Fruit fly (Drosophila melanogaster): ENCODE data around the gene REPTOR-BP.
A peak's percentile ranks its signal among the peaks of the same experiment; 100 is the strongest.

REPTOR-BP gene

DNA sequence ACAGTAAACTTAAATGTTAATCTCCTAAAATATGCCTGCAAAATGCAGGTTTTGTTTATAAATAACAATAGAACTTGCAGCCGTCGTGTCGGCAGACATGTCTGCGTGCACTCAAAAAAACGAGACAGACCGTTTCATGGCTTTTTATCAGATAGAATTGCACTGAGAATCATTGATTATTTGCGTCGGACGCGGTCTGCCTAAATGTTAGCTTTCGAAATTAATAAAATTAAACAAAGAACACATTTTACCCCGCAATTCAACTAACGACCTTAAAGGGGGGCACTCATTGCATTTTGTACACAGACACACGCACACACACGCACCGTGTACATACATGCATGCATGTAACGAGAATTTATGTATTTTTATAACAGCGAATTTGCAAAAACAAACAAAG lies 12.9 kb downstream of the REPTOR-BP start (continued):
- no peak for TF ChIP-seq Atf-2 (GFP tag; optimal IDR thresholded peaks at IDR 0.05)
- TF ChIP-seq ato (GFP tag; IDR thresholded peaks at IDR 0.05; ENCODE audit: partially characterized antibody): no peak
- no peak for TF ChIP-seq CG13296 (GFP tag; optimal IDR thresholded peaks at IDR 0.05)
- TF ChIP-seq Hr78 (GFP tag; optimal IDR thresholded peaks at IDR 0.05): no peak
- no peak for TF ChIP-seq hb (GFP tag; IDR thresholded peaks at IDR 0.05; ENCODE audit: partially characterized antibody)
- no peak for TF ChIP-seq sens-2 (GFP tag; IDR thresholded peaks at IDR 0.05)
- TF ChIP-seq btn (GFP tag; optimal IDR thresholded peaks at IDR 0.05): peak; percentile 17
- no peak for TF ChIP-seq CG11695 (GFP tag; IDR thresholded peaks at IDR 0.05)
- TF ChIP-seq sens (GFP tag): peak; percentile 93
- TF ChIP-seq Dref (GFP tag; IDR thresholded peaks at IDR 0.05): no peak
- TF ChIP-seq CG4282 (GFP tag; optimal IDR thresholded peaks at IDR 0.05): no peak
- no peak for TF ChIP-seq CG1602 (GFP tag; optimal IDR thresholded peaks at IDR 0.05)
- TF ChIP-seq slou (GFP tag; optimal IDR thresholded peaks at IDR 0.05): no peak
- TF ChIP-seq CG16813 (GFP tag; IDR thresholded peaks at IDR 0.05; ENCODE audit: partially characterized antibody): no peak
- TF ChIP-seq Side (GFP tag; optimal IDR thresholded peaks at IDR 0.05): peak; percentile 39
- TF ChIP-seq knrl (GFP tag; IDR thresholded peaks at IDR 0.05; ENCODE audit: partially characterized antibody): no peak
- no peak for TF ChIP-seq schlank (tag; optimal IDR thresholded peaks at IDR 0.05)
- no peak for TF ChIP-seq gsb-n (tag; optimal IDR thresholded peaks at IDR 0.05)
- no peak; the same call in 3 of the 4 replicates for TF ChIP-seq chinmo (GFP tag; IDR thresholded peaks at IDR 0.05; ENCODE audit: partially characterized antibody)
- TF ChIP-seq cad (GFP tag; optimal IDR thresholded peaks at IDR 0.05): no peak
- TF ChIP-seq CG8359 (GFP tag; optimal IDR thresholded peaks at IDR 0.05; ENCODE audit: borderline replicate concordance): no peak
- TF ChIP-seq CG9932 (GFP tag; IDR thresholded peaks at IDR 0.05): no peak
- TF ChIP-seq al (GFP tag; IDR thresholded peaks at IDR 0.05): no peak
- TF ChIP-seq tup (GFP tag; optimal IDR thresholded peaks at IDR 0.05): no peak
- TF ChIP-seq CG3847 (GFP tag; IDR thresholded peaks at IDR 0.05): no peak
- TF ChIP-seq Sox100B (GFP tag; optimal IDR thresholded peaks at IDR 0.05): no peak
- TF ChIP-seq CG13424 (tag; optimal IDR thresholded peaks at IDR 0.05): no peak
- TF ChIP-seq CG10959 (GFP tag; IDR thresholded peaks at IDR 0.05): no peak
- no peak for TF ChIP-seq Hr39 (optimal IDR thresholded peaks at IDR 0.05)
- no peak for TF ChIP-seq CG2889 (GFP tag; IDR thresholded peaks at IDR 0.05)

DNA sequence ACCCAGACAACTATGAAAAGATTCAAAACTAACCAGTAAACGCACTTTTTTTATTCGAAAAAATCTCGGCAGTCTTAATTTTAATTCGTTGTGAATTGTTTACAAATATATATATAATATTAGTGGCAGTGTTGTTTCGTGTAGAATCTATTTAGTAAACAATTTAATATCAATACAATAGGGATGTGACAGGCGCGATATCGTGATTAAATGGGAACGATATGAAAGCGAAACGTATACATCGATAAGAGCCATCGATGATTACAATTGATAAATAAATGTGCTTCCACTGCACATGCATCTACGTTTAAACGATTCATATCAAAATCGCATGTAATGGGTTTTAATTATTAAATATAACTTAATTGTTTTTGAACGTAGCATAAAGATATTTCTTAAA lies 13.4 kb downstream of the REPTOR-BP start:
- TF ChIP-seq Kr (GFP tag; optimal IDR thresholded peaks at IDR 0.05) (no peak), Lhr (GFP tag; optimal IDR thresholded peaks at IDR 0.05) (no peak), croc (GFP tag; conservative IDR thresholded peaks at IDR 0.05) (no peak), Fer3 (tag; optimal IDR thresholded peaks at IDR 0.05) (no peak), yki (optimal IDR thresholded peaks at IDR 0.05) (no peak), dpn (GFP tag; optimal IDR thresholded peaks at IDR 0.05) (no peak), hb (GFP tag; IDR thresholded peaks at IDR 0.05; ENCODE audit: partially characterized antibody) (peak; percentile 82), CG11456 (GFP tag; IDR thresholded peaks at IDR 0.05) (no peak), Hr3 (GFP tag; optimal IDR thresholded peaks at IDR 0.05) (no peak), chinmo (GFP tag; IDR thresholded peaks at IDR 0.05; ENCODE audit: partially characterized antibody) (peak; percentile 81; the same call in 1 of the 4 replicates), Vsx1 (GFP tag; optimal IDR thresholded peaks at IDR 0.05) (no peak), eyg (GFP tag; optimal IDR thresholded peaks at IDR 0.05) (no peak), CG4617 (GFP tag; optimal IDR thresholded peaks at IDR 0.05; ENCODE audit: borderline replicate concordance) (peak; percentile 43), tio (GFP tag; optimal IDR thresholded peaks at IDR 0.05) (no peak), tin (GFP tag; optimal IDR thresholded peaks at IDR 0.05) (no peak), Usf (GFP tag; optimal IDR thresholded peaks at IDR 0.05) (no peak), Hsf (GFP tag; optimal IDR thresholded peaks at IDR 0.05) (no peak), Ravus (GFP tag; IDR thresholded peaks at IDR 0.05) (no peak), Atf3 (GFP tag; optimal IDR thresholded peaks at IDR 0.05) (no peak), CG4328 (GFP tag; optimal IDR thresholded peaks at IDR 0.05) (no peak), CG14710 (tag; optimal IDR thresholded peaks at IDR 0.05) (no peak), CG6765 (GFP tag; optimal IDR thresholded peaks at IDR 0.05) (no peak), CG8089 (GFP tag; optimal IDR thresholded peaks at IDR 0.05) (no peak), corto (GFP tag; optimal IDR thresholded peaks at IDR 0.05) (no peak), HLH4C (GFP tag; IDR thresholded peaks at IDR 0.05; ENCODE audit: partially characterized antibody) (peak; percentile 87)
